Worm (Caenorhabditis elegans) whole organism, L4 larva: ENCODE data around the gene rps-22.

ENCODE experiments used
- R02D3.7 ChIP-seq: fragments of 150-350 bp; sonication (generic microtip); optimal IDR thresholded peaks from 3 replicates; lab custom pipeline; 2014; ENCODE audit warnings: missing biosample characterization, missing genetic modification characterization
- Y75B8A.6 ChIP-seq: fragments of 200-800 bp; sonication (Bioruptor generic); IDR thresholded peaks from 2 replicates; pipeline ENCODE4 v1.3.6; 2022; ENCODE audit warnings: missing genetic modification reagents, missing genetic modification characterization, missing compliant biosample characterization
- nhr-25 ChIP-seq: sonication (generic microtip); optimal IDR thresholded peaks from 2 replicates; lab custom pipeline; 2017; ENCODE audit warnings: missing genetic modification characterization, mild to moderate bottlenecking, missing compliant biosample characterization, antibody characterized with exemption, moderate library complexity, borderline replicate concordance; ENCODE audit not compliant: insufficient read depth
- snpc-4 ChIP-seq: fragments of 150-350 bp; optimal IDR thresholded peaks from 2 replicates; lab custom pipeline; 2014; ENCODE audit warnings: missing biosample characterization, missing genetic modification characterization

DNA sequence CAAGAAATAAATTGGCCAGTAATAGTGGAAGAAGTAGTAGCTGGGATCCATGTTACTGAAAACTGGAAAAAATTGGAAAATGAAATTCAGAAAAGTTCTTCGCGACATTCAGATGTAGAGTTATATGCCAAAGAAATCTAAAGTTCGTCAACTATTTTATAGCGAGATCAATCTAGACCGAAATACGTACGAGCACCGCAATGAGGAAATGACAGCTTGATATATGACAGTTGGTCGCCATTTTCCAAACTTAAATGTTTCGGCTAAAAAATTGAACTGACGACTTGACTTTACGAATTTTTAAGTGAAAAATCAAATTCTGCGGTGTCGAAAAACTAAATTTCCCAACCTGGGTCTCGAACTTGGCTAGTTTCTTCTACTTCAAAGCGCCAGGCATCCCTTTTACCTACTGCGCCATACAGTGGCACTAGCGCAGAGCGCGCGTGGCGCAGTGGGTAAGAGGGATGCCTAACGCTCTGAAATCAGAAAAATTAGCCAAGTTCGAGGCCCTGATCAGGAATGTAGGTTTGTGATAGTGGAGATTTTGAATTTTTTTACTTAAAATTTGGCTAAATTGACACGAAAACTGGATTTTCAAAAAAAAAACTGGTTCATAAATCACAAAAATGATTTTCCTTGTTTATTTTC, 32.4 kb downstream of the rps-22 start, which contains the start of gene srd-66:
- TF ChIP-seq nhr-25 (tag; lab: Kevin White, UChicago) (no peak), R02D3.7 (tag; lab: Kevin White, UChicago) (no peak), snpc-4 (no peak), Y75B8A.6 (GFP tag; lab: Robert Waterston, UW) (no peak)
